Worm (Caenorhabditis elegans): ENCODE data around the gene grl-30.

grl-30 gene

ce11 chrV:3575759-3576158 is 19.7 kb downstream of the grl-30 start, which contains the start of gene grl-27:
Gene grl-27 (minus strand): TSS chrV:3575859.
- no peak for TF ChIP-seq nhr-85 (tag)
- TF ChIP-seq nhr-20 (tag; optimal IDR thresholded peaks at IDR 0.05): no peak
- no peak for TF ChIP-seq fkh-8 (tag; optimal IDR thresholded peaks at IDR 0.05)
- no peak for TF ChIP-seq sox-4 (tag; optimal IDR thresholded peaks at IDR 0.05)
- no peak for TF ChIP-seq lin-13 (GFP tag; optimal IDR thresholded peaks at IDR 0.05)
- no peak for TF ChIP-seq skn-1 (tag; optimal IDR thresholded peaks at IDR 0.05)
- no peak for TF ChIP-seq nhr-90 (tag; optimal IDR thresholded peaks at IDR 0.05; ENCODE audit: poor library complexity)
- TF ChIP-seq unc-98 (GFP tag; IDR thresholded peaks at IDR 0.05): no peak
- TF ChIP-seq ceh-82 (tag; optimal IDR thresholded peaks at IDR 0.05): no peak
- no peak for TF ChIP-seq swsn-7 (tag; optimal IDR thresholded peaks at IDR 0.05)
- no peak for TF ChIP-seq Y116A8C.19 (tag; optimal IDR thresholded peaks at IDR 0.05; ENCODE audit: borderline replicate concordance)
- no peak for TF ChIP-seq nhr-237 (tag; optimal IDR thresholded peaks at IDR 0.05)
- no peak for TF ChIP-seq hpl-2 (GFP tag; optimal IDR thresholded peaks at IDR 0.05)
- no peak for TF ChIP-seq alr-1 (tag; optimal IDR thresholded peaks at IDR 0.05; ENCODE audit: borderline replicate concordance)
- TF ChIP-seq hlh-4 (tag; optimal IDR thresholded peaks at IDR 0.05): no peak
- TF ChIP-seq irx-1 (tag; optimal IDR thresholded peaks at IDR 0.05): no peak
- TF ChIP-seq lin-14 (GFP tag; optimal IDR thresholded peaks at IDR 0.05): no peak
- TF ChIP-seq ces-1 (GFP tag; optimal IDR thresholded peaks at IDR 0.05): no peak
- no peak for TF ChIP-seq F16B12.6 (tag; optimal IDR thresholded peaks at IDR 0.05)

ce11 chrV:3578813-3579212 is 22.7 kb downstream of the grl-30 start, which contains the start of gene pygl-1:
Gene pygl-1 (plus strand): TSS chrV:3579023.
- TF ChIP-seq lin-35 (GFP tag; optimal IDR thresholded peaks at IDR 0.05): peak; percentile 6 to 54
- no peak for TF ChIP-seq fkh-4 (tag; optimal IDR thresholded peaks at IDR 0.05; ENCODE audit: borderline replicate concordance)
- no peak for TF ChIP-seq hpl-2 (GFP tag; optimal IDR thresholded peaks at IDR 0.05)
- peak in 2 of 3 experiments; percentile 24 to 70 for TF ChIP-seq dpl-1 (GFP tag; optimal IDR thresholded peaks at IDR 0.05)
- TF ChIP-seq efl-1 (optimal IDR thresholded peaks at IDR 0.05): peak; percentile 46 to 73
- TF ChIP-seq efl-1 (GFP tag; optimal IDR thresholded peaks at IDR 0.05 in 1 of 2): peak; percentile 64 to 90
- peak; percentile 64 to 92 for TF ChIP-seq lsy-2 (tag; optimal IDR thresholded peaks at IDR 0.05)
- peak; percentile 32 for TF ChIP-seq F16B12.6 (tag; optimal IDR thresholded peaks at IDR 0.05)

- TF ChIP-seq dsc-1 (tag; optimal IDR thresholded peaks at IDR 0.05): peak; percentile 6
- TF ChIP-seq efl-1 (optimal IDR thresholded peaks at IDR 0.05): no peak
- peak in 1 of 2 experiments; percentile 88 for TF ChIP-seq efl-1 (GFP tag; optimal IDR thresholded peaks at IDR 0.05 in 1 of 2)
- TF ChIP-seq dpl-1 (GFP tag; optimal IDR thresholded peaks at IDR 0.05): peak in 1 of 3 experiments; percentile 11
- TF ChIP-seq vab-15 (tag; optimal IDR thresholded peaks at IDR 0.05): no peak
- no peak for TF ChIP-seq pax-3 (tag; optimal IDR thresholded peaks at IDR 0.05)
- no peak for TF ChIP-seq zag-1 (tag; optimal IDR thresholded peaks at IDR 0.05)
- TF ChIP-seq fkh-8 (tag; optimal IDR thresholded peaks at IDR 0.05): peak; percentile 27
- peak; percentile 29 for TF ChIP-seq lin-14 (GFP tag; optimal IDR thresholded peaks at IDR 0.05)
Observed at ce11 chrV:3579248-3579647, 23.2 kb downstream of the grl-30 start.

- peak; percentile 42 to 64 for TF ChIP-seq lsy-2 (tag; optimal IDR thresholded peaks at IDR 0.05)
- TF ChIP-seq isw-1 (GFP tag; IDR thresholded peaks at IDR 0.05): no peak
- TF ChIP-seq zip-4 (GFP tag; optimal IDR thresholded peaks at IDR 0.05): no peak
- no peak for TF ChIP-seq C34B4.2 (tag; optimal IDR thresholded peaks at IDR 0.05)
- no peak for TF ChIP-seq blmp-1 (tag; optimal IDR thresholded peaks at IDR 0.05)
- TF ChIP-seq C16A3.4 (tag; optimal IDR thresholded peaks at IDR 0.05): peak; percentile 15
- TF ChIP-seq ceh-82 (tag; optimal IDR thresholded peaks at IDR 0.05): peak in 2 of 3 experiments; percentile 29 to 76
- TF ChIP-seq dpl-1 (GFP tag; optimal IDR thresholded peaks at IDR 0.05): peak; percentile 62 to 81 (median 65)
- no peak for TF ChIP-seq nhr-84 (tag; optimal IDR thresholded peaks at IDR 0.05)
- TF ChIP-seq skn-1 (tag; optimal IDR thresholded peaks at IDR 0.05): peak; percentile 27
- TF ChIP-seq snu-23 (GFP tag; optimal IDR thresholded peaks at IDR 0.05): peak; percentile 68
- peak; percentile 46 to 68 for TF ChIP-seq efl-1 (optimal IDR thresholded peaks at IDR 0.05)
- TF ChIP-seq efl-1 (GFP tag; optimal IDR thresholded peaks at IDR 0.05 in 1 of 2): peak; percentile 82 to 96
- TF ChIP-seq pag-3 (tag; optimal IDR thresholded peaks at IDR 0.05; ENCODE audit: borderline replicate concordance, insufficient read depth): no peak
- TF ChIP-seq ceh-8 (GFP tag; optimal IDR thresholded peaks at IDR 0.05): no peak
- TF ChIP-seq nhr-19 (GFP tag; conservative IDR thresholded peaks at IDR 0.05): peak; percentile 29; the same call in 1 of the 2 replicates
- TF ChIP-seq fkh-4 (tag; optimal IDR thresholded peaks at IDR 0.05; ENCODE audit: borderline replicate concordance): no peak
- peak; percentile 57 for TF ChIP-seq nhr-85 (tag)
- TF ChIP-seq swsn-7 (tag; optimal IDR thresholded peaks at IDR 0.05): peak; percentile 32
- peak; percentile 67 for TF ChIP-seq nhr-20 (tag; optimal IDR thresholded peaks at IDR 0.05)
- TF ChIP-seq nhr-11 (tag; optimal IDR thresholded peaks at IDR 0.05): no peak
- TF ChIP-seq lin-15B (tag; optimal IDR thresholded peaks at IDR 0.05): peak; percentile 86
- TF ChIP-seq lin-14 (GFP tag; optimal IDR thresholded peaks at IDR 0.05): peak; percentile 85
- no peak for TF ChIP-seq tlp-1 (tag; optimal IDR thresholded peaks at IDR 0.05)
- TF ChIP-seq xbp-1 (tag; optimal IDR thresholded peaks at IDR 0.05): peak; percentile 8
- TF ChIP-seq nhr-77 (tag; optimal IDR thresholded peaks at IDR 0.05): peak; percentile 25
- TF ChIP-seq hlh-17 (GFP tag; optimal IDR thresholded peaks at IDR 0.05; ENCODE audit: borderline replicate concordance): no peak
Observed at ce11 chrV:3579795-3580194, 23.7 kb downstream of the grl-30 start.
